Worm (Caenorhabditis elegans): ENCODE results near the gene lgc-16.

lgc-16 gene

DNA sequence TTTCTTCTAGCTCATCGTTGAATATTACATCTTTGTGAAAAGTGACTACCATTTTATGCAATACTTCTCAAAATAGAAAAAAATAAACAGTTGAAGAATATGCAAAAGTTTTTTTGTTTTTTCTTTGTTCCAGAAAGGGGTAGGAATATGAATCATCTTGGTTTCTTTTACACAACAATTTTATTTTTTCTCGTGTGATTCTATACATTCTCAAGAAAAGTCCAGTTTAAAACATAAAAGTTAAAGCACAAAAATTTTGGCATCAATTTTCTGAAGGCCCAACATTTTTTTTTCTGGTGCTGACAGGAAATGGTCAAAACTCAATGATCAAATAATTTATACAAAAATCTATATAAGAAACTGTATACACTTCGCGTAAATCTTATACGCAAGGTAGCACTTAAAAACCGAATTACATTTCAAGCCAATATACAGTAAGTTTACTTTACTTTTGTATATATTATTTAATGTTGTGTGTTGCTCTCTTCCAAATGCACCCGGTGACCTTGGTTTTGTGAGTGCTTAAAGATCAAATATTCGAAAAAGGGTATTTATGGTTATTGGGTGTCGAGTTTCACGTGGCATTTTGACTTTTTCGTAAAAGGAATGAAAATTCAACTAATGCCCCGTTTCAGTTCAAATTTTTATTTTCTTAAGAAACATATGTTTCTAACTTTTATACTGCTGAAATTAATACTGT lies 9.8 kb upstream of the lgc-16 start, which contains the start of the genes W03G11.2 and lgc-13:
TSS of gene W03G11.2 (minus strand) at position 101 of the 700 bp plus-strand sequence.
TSS of gene lgc-13 (plus strand) at position 650 of the 700 bp plus-strand sequence.
- TF ChIP-seq him-1 (tag; optimal IDR thresholded peaks at IDR 0.05) = no peak
- no peak for TF ChIP-seq W03F9.2 (tag; optimal IDR thresholded peaks at IDR 0.05)
- no peak for TF ChIP-seq dao-5 (tag; optimal IDR thresholded peaks at IDR 0.05)

ce11 chrX:12111213-12111612 lies 7.2 kb upstream of the lgc-16 start, which contains the start of gene lgc-14:
Gene lgc-14, plus strand, starts transcription at chrX:12111513.
- no peak for TF ChIP-seq him-1 (tag; optimal IDR thresholded peaks at IDR 0.05)
- no peak for TF ChIP-seq W03F9.2 (tag; optimal IDR thresholded peaks at IDR 0.05)

DNA sequence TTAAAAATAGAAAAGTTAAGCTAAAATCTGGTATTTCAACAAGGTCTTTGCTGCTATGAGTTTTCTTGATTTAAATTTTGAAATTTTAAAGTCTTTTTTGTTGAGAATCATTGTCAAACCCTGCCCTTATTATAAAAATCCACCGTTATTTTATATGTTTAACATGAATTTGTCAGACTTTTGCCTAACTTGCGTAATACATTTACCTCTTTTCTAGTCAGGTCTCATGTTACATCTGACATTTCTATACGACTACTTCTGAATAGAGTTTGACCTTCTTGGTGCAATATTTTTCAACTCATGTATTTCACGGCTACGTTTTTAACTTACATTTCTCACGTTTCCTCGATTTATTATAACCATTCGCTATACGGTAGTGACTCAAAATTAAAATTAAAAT lies 4.4 kb upstream of the lgc-16 start, which contains the start of gene lgc-15:
TSS of gene lgc-15 (plus strand) at position 301 of the 400 bp plus-strand sequence.
- TF ChIP-seq dao-5 (tag; optimal IDR thresholded peaks at IDR 0.05) (no peak), W03F9.2 (tag; optimal IDR thresholded peaks at IDR 0.05) (no peak), him-1 (tag; optimal IDR thresholded peaks at IDR 0.05) (no peak)

- no peak for TF ChIP-seq him-1 (tag; optimal IDR thresholded peaks at IDR 0.05)
- no peak for TF ChIP-seq W03F9.2 (tag; optimal IDR thresholded peaks at IDR 0.05)
- TF ChIP-seq dao-5 (tag; optimal IDR thresholded peaks at IDR 0.05) = no peak
Observed at ce11 chrX:12121285-12121684, 2.8 kb downstream of the lgc-16 start, which contains the start of gene lgc-17. Gene lgc-17, plus strand, starts transcription at chrX:12121585.

DNA sequence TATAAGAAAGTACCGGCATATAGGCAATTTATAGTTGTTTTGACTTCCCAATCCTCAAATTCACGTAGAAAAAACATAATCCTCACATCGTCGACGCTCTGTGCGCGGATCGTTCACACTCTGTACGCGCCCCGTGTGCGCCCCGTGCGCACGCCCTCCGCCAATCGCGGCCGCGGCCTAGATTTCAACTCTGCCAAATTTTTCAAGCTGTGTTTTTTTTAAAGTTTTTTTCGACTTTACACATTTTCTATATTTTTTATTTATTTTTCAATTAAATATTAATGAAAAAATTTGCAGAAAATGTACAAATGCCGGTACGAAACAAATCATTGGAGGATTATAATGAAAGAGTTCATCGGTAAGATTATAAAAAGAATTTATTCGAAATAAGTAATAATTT lies 4.7 kb downstream of the lgc-16 start, which contains the start of gene T01H10.11:
TSS of gene T01H10.11 (plus strand) at position 301 of the 400 bp plus-strand sequence.
- TF ChIP-seq him-1 (tag; optimal IDR thresholded peaks at IDR 0.05) (no peak), W03F9.2 (tag; optimal IDR thresholded peaks at IDR 0.05) (no peak), dao-5 (tag; optimal IDR thresholded peaks at IDR 0.05) (no peak)

- no peak for TF ChIP-seq him-1 (tag; optimal IDR thresholded peaks at IDR 0.05)
- no peak for TF ChIP-seq W03F9.2 (tag; optimal IDR thresholded peaks at IDR 0.05)
Observed at ce11 chrX:12125308-12125707, 6.9 kb downstream of the lgc-16 start, which contains the start of gene lgc-18. Gene lgc-18, plus strand, starts transcription at chrX:12125608.

- TF ChIP-seq W03F9.2 (tag; optimal IDR thresholded peaks at IDR 0.05) = no peak
- TF ChIP-seq dao-5 (tag; optimal IDR thresholded peaks at IDR 0.05) = no peak
- TF ChIP-seq him-1 (tag; optimal IDR thresholded peaks at IDR 0.05) = no peak
Observed at ce11 chrX:12141051-12141450, 22.6 kb downstream of the lgc-16 start, which contains the start of gene lyst-1. Gene lyst-1, minus strand, starts transcription at chrX:12141151.

DNA sequence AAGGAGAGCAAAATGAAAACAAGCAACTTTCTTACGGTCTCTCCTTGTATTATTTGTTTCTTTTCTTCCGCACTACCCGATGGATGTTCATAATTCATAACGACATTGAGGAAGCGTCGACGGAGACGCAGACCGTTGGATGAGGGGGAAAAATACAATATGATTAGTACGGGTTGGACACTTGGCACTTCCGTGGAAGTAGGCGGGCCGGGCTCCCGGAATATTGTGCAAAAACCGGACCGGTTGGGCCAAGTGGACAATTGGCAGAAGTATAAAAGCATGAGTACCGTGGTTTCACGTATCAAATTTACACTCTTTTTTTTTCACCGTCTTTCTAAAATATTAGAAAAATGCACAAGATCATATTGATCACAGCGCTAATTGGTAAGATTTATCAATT lies 24.1 kb downstream of the lgc-16 start, which contains the start of gene M153.3:
TSS of gene M153.3 (plus strand) at position 301 of the 400 bp plus-strand sequence.
- TF ChIP-seq him-1 (tag; optimal IDR thresholded peaks at IDR 0.05) (no peak), W03F9.2 (tag; optimal IDR thresholded peaks at IDR 0.05) (no peak), dao-5 (tag; optimal IDR thresholded peaks at IDR 0.05) (no peak)

DNA sequence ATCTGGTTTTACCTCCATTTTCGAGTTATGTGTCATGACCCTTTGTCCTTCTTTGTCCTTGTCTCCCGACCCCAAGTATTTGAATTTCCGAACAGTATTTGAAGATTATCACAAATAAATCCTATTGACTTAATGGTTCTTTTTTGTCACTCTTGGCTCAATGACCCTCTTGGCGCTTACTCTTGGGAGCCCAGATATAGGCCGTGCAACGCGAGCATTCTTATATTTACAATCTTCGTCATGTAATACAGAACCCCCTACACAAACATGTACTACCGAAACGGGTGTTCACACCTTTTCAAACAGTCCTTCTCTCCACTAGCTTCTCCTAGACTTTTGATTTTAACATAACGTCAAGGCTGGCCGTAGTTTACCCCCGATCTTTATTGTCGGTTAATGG lies 25.3 kb downstream of the lgc-16 start, which contains the start of gene M153.5:
TSS of gene M153.5 (plus strand) at position 301 of the 400 bp plus-strand sequence.
- TF ChIP-seq W03F9.2 (tag; optimal IDR thresholded peaks at IDR 0.05) (no peak), dao-5 (tag; optimal IDR thresholded peaks at IDR 0.05) (no peak), him-1 (tag; optimal IDR thresholded peaks at IDR 0.05) (no peak)

DNA sequence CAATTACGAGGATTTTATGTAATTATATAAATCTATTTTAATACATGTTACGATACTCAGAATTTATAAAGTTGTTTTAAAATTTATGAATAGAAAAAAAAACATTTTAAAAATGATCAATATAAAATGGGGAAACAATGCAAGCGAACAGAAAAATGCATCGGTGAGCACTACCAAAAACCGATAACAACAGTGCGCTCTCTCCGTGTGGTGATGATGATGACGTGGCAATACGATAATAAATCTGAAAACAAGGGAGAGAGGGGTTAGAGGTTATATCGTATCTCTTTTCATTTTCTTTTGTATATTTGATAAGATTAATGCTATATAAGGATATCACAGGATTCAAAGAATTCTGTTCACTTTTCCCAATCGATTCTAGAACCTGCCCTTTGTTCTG lies 27.5 kb downstream of the lgc-16 start:
- TF ChIP-seq W03F9.2 (tag; optimal IDR thresholded peaks at IDR 0.05) (no peak), him-1 (tag; optimal IDR thresholded peaks at IDR 0.05) (no peak), dao-5 (tag; optimal IDR thresholded peaks at IDR 0.05) (no peak)

DNA sequence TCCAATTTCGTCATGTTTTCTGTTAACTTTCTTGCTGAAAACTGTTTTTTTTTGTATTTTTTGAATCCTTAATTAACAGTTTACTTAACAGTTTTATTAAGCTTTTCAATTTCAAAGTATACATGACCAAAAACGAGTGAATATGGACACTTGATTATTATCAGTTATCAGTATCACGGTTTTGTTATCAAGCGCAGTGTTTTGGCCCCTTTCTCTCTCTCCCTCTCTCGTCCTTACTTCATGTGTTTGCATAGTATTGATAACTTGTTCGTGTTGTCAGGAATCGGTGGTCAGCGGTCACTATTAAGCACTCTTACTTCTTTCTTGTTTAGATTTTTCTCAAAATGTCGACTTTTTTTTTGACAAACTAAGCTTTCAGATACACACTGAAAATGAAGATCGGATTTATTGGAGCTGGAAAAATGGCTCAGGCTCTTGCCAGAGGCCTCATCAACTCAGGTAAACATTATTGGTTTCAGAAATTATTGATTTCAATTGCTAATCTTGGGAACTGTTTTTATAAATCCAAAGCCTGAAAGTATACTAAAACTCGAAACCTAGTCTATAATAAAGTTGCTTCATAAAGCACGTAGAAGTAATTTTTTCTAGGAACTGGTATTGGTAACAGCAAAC lies 28.1 kb downstream of the lgc-16 start, which contains the start of gene pycr-1:
TSS of gene pycr-1 (plus strand) at position 380 of the 633 bp plus-strand sequence.
- TF ChIP-seq him-1 (tag; optimal IDR thresholded peaks at IDR 0.05) = no peak
- TF ChIP-seq dao-5 (tag; optimal IDR thresholded peaks at IDR 0.05) = no peak
- no peak for TF ChIP-seq W03F9.2 (tag; optimal IDR thresholded peaks at IDR 0.05)

DNA sequence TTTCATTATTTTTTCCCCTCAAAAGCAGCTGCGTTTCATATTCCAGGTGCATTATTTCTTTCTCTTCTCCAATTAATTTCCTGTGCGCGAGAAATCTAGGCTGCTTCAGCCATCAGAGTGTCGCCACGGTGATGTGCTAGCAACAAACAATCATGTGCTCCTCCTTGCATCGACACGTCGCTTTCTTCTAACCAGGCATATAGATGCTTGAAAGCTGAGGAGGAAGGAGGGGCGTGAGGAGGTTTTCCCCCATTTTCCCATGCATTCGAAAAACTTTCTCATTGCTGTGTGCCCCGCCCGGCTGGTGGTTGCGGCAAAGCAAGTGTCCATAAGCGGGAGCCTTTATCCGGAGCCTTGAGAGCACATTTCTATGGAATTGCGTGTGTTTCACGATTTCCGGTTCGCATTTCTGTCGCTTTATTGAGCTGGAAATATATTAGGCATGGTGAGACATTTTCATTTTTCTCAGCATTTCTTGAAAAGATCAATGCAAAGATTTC lies 31.2 kb downstream of the lgc-16 start, which contains the start of gene znf-474:
TSS of gene znf-474 (plus strand) at position 287 of the 500 bp plus-strand sequence.
- no peak for TF ChIP-seq dao-5 (tag; optimal IDR thresholded peaks at IDR 0.05)
- no peak for TF ChIP-seq W03F9.2 (tag; optimal IDR thresholded peaks at IDR 0.05)
- TF ChIP-seq him-1 (tag; optimal IDR thresholded peaks at IDR 0.05) = no peak

ce11 chrX:12154055-12154898 lies 35.8 kb downstream of the lgc-16 start, which contains the start of gene mfsd-11:
Gene mfsd-11, minus strand, starts transcription at chrX:12154105.
- TF ChIP-seq W03F9.2 (tag; optimal IDR thresholded peaks at IDR 0.05) (no peak), him-1 (tag; optimal IDR thresholded peaks at IDR 0.05) (no peak), dao-5 (tag; optimal IDR thresholded peaks at IDR 0.05) (no peak)

All from whole organism, L4/young adult.